Fruit fly (Drosophila melanogaster): ENCODE measurements around the gene CG3999.

dm6 chr3R:10261800-10262199 lies 10.5 kb downstream of the CG3999 start, which contains the start of the genes Sirt6 and pont:
- TF ChIP-seq CTCF (optimal IDR thresholded peaks at IDR 0.05) (no peak), CG8478 (optimal IDR thresholded peaks at IDR 0.05) (no peak)

Data from S2 (cell line).